Worm (Caenorhabditis elegans) whole organism, late embryonic: ENCODE measurements around the gene fbxb-103.
A peak's percentile ranks its signal among the peaks of the same experiment; 100 is the strongest.

Experiments used
- C08G9.2 ChIP-seq: sonication (generic microtip); optimal IDR thresholded peaks from 2 replicates; lab custom pipeline; 2016; ENCODE audit warnings: mild to moderate bottlenecking, missing genetic modification characterization, moderate library complexity, missing compliant biosample characterization
- T23F11.4 ChIP-seq: fragments of 200-800 bp; sonication (Bioruptor generic); optimal IDR thresholded peaks from 2 replicates; lab custom pipeline; 2018; ENCODE audit warnings: mild to moderate bottlenecking, missing genetic modification characterization, missing compliant biosample characterization
- ceh-14 ChIP-seq: sonication (generic microtip); optimal IDR thresholded peaks from 2 replicates; lab custom pipeline; 2016; ENCODE audit warnings: missing genotype, missing genetic modification characterization, missing compliant biosample characterization
- ceh-2 ChIP-seq: sonication (generic microtip); optimal IDR thresholded peaks from 2 replicates; lab custom pipeline; 2016; ENCODE audit warnings: missing genotype, missing genetic modification characterization, missing compliant biosample characterization
- ceh-22 ChIP-seq: sonication (generic microtip); optimal IDR thresholded peaks from 2 replicates; lab custom pipeline; 2017; ENCODE audit warnings: missing biosample characterization, missing genetic modification characterization
- ceh-31 ChIP-seq: sonication (generic microtip); optimal IDR thresholded peaks from 2 replicates; lab custom pipeline; 2016; ENCODE audit warnings: missing genetic modification characterization, missing compliant biosample characterization
- ceh-34 ChIP-seq: sonication (generic microtip); optimal IDR thresholded peaks from 2 replicates; lab custom pipeline; 2016; ENCODE audit warnings: mild to moderate bottlenecking, missing genetic modification characterization, missing compliant biosample characterization
- ceh-45 ChIP-seq: fragments of 200-800 bp; sonication (Bioruptor generic); IDR thresholded peaks from 2 replicates; pipeline ENCODE4 v1.3.6; 2022; ENCODE audit warnings: missing genetic modification reagents, missing genetic modification characterization, missing compliant biosample characterization
- ceh-6 ChIP-seq: fragments of 200-800 bp; sonication (Bioruptor generic); optimal IDR thresholded peaks from 2 replicates; lab custom pipeline; 2018; ENCODE audit warnings: mild to moderate bottlenecking, missing genetic modification characterization, missing compliant biosample characterization
- che-1 ChIP-seq: sonication (generic microtip); optimal IDR thresholded peaks from 2 replicates; lab custom pipeline; 2016; ENCODE audit warnings: mild to moderate bottlenecking, missing genetic modification characterization, missing compliant biosample characterization
- dve-1 ChIP-seq: sonication (generic microtip); optimal IDR thresholded peaks from 2 replicates; lab custom pipeline; 2017; ENCODE audit warnings: antibody characterized with exemption, mild to moderate bottlenecking, missing genetic modification characterization, missing compliant biosample characterization
- elt-2 ChIP-seq: sonication (generic microtip); optimal IDR thresholded peaks from 2 replicates; lab custom pipeline; 2016; ENCODE audit warnings: missing genetic modification reagents, missing genetic modification characterization, missing compliant biosample characterization
- elt-4 ChIP-seq: sonication (generic microtip); optimal IDR thresholded peaks from 2 replicates; lab custom pipeline; 2016; ENCODE audit warnings: missing genetic modification characterization, missing compliant biosample characterization
- fax-1 ChIP-seq: sonication (generic microtip); optimal IDR thresholded peaks from 2 replicates; lab custom pipeline; 2016; ENCODE audit warnings: missing genotype, missing genetic modification characterization, missing compliant biosample characterization
- fkh-6 ChIP-seq: sonication (generic microtip); optimal IDR thresholded peaks from 2 replicates; lab custom pipeline; 2016; ENCODE audit warnings: missing genetic modification characterization, missing compliant biosample characterization
- hlh-6 ChIP-seq: sonication (generic microtip); optimal IDR thresholded peaks from 2 replicates; lab custom pipeline; 2016; ENCODE audit warnings: missing genotype, missing genetic modification characterization, missing compliant biosample characterization
- hlh-8 ChIP-seq: sonication (generic microtip); optimal IDR thresholded peaks from 2 replicates; lab custom pipeline; 2016; ENCODE audit warnings: missing genotype, missing genetic modification characterization, missing compliant biosample characterization
- lin-11 ChIP-seq: fragments of 200-800 bp; sonication (Bioruptor generic); optimal IDR thresholded peaks from 2 replicates; lab custom pipeline; 2018; ENCODE audit warnings: mild to moderate bottlenecking, missing genetic modification characterization, missing compliant biosample characterization
- mec-3 ChIP-seq: sonication (generic microtip); optimal IDR thresholded peaks from 2 replicates; lab custom pipeline; 2016; ENCODE audit warnings: borderline replicate concordance, missing genetic modification characterization, missing compliant biosample characterization
- nfya-1 ChIP-seq: sonication (generic microtip); optimal IDR thresholded peaks from 2 replicates; lab custom pipeline; 2017; ENCODE audit warnings: missing genetic modification characterization, mild to moderate bottlenecking, missing compliant biosample characterization, antibody characterized with exemption, moderate library complexity
- nhr-11 ChIP-seq: fragments of 150-350 bp; optimal IDR thresholded peaks from 2 replicates; lab custom pipeline; 2014; ENCODE audit warnings: missing biosample characterization, missing genetic modification characterization
- nhr-232 ChIP-seq: sonication (generic microtip); optimal IDR thresholded peaks from 2 replicates; lab custom pipeline; 2016; ENCODE audit warnings: missing genetic modification characterization, missing compliant biosample characterization
- npax-4 ChIP-seq: sonication (generic microtip); optimal IDR thresholded peaks from 2 replicates; lab custom pipeline; 2016; ENCODE audit warnings: missing genetic modification characterization, missing compliant biosample characterization
- pax-1 ChIP-seq: fragments of 150-350 bp; optimal IDR thresholded peaks from 2 replicates; lab custom pipeline; 2014; ENCODE audit warnings: missing biosample characterization, missing genetic modification characterization
- pha-4 ChIP-seq: fragments of 150-350 bp; optimal IDR thresholded peaks from 2 replicates; lab custom pipeline; 2018; ENCODE audit warnings: missing biosample characterization, missing genetic modification reagents, missing genetic modification characterization
- ref-2 ChIP-seq: sonication (generic microtip); optimal IDR thresholded peaks from 2 replicates; lab custom pipeline; 2016; ENCODE audit warnings: missing genetic modification characterization, missing compliant biosample characterization
- syd-9 ChIP-seq: sonication (generic microtip); optimal IDR thresholded peaks from 2 replicates; lab custom pipeline; 2016; ENCODE audit warnings: mild to moderate bottlenecking, missing genetic modification characterization, moderate library complexity, missing compliant biosample characterization
- ttx-3 ChIP-seq: sonication (generic microtip); optimal IDR thresholded peaks from 2 replicates; lab custom pipeline; 2016; ENCODE audit warnings: missing genetic modification reagents, missing genetic modification characterization, missing compliant biosample characterization
- unc-55 ChIP-seq: sonication (generic microtip); optimal IDR thresholded peaks from 2 replicates; lab custom pipeline; 2017; ENCODE audit warnings: missing biosample characterization, missing genetic modification reagents, missing genetic modification characterization

Gene fbxb-103

ce11 chrII:3908135-3908534 lies 1.2 kb downstream of the fbxb-103 start:
- TF ChIP-seq C08G9.2 (tag; lab: Kevin White, UChicago) (no peak), nfya-1 (tag; lab: Kevin White, UChicago) (peak; percentile 74)
- TF ChIP-seq, all 69 proteins: peak for 1

ce11 chrII:3909301-3909700 lies 2.4 kb downstream of the fbxb-103 start:
- no peak for TF ChIP-seq elt-4 (tag; lab: Kevin White, UChicago)
- TF ChIP-seq mec-3 (tag; lab: Kevin White, UChicago), result no peak
- no peak for TF ChIP-seq ceh-2 (tag; lab: Kevin White, UChicago)

- TF ChIP-seq nhr-11 (tag; lab: Kevin White, UChicago) (no peak), che-1 (no peak), ceh-45 (GFP tag; lab: Robert Waterston, UW) (no peak)
Observed at ce11 chrII:3910737-3911136, 3.8 kb downstream of the fbxb-103 start, which contains the start of gene bcmo-2. bcmo-2 (minus strand) TSS chrII:3910837.

ce11 chrII:3911284-3911683 lies 4.3 kb downstream of the fbxb-103 start:
- TF ChIP-seq pha-4 (tag; lab: Kevin White, UChicago) (no peak), elt-2 (tag; lab: Kevin White, UChicago) (peak; percentile 53)

ce11 chrII:3911716-3912115 lies 4.8 kb downstream of the fbxb-103 start, which contains the start of gene F53C3.1:
F53C3.1 (plus strand) TSS chrII:3912016.
- TF ChIP-seq che-1 (no peak), ceh-34 (tag; lab: Kevin White, UChicago) (no peak), pax-1 (no peak), fax-1 (tag; lab: Kevin White, UChicago) (no peak), ttx-3 (tag; lab: Kevin White, UChicago) (no peak), hlh-8 (no peak), npax-4 (tag; lab: Kevin White, UChicago) (no peak), mec-3 (tag; lab: Kevin White, UChicago) (no peak), unc-55 (GFP tag; lab: Kevin White, UChicago) (no peak), ceh-22 (no peak), hlh-6 (no peak)

ce11 chrII:3913673-3914072 lies 6.7 kb downstream of the fbxb-103 start:
- TF ChIP-seq ref-2 (tag; lab: Kevin White, UChicago), result no peak
- TF ChIP-seq fkh-6 (tag; lab: Kevin White, UChicago), result no peak
- no peak for TF ChIP-seq ceh-34 (tag; lab: Kevin White, UChicago)
- TF ChIP-seq nhr-232 (tag; lab: Kevin White, UChicago), result no peak
- no peak for TF ChIP-seq unc-55 (GFP tag; lab: Kevin White, UChicago)
- no peak for TF ChIP-seq fax-1 (tag; lab: Kevin White, UChicago)
- no peak for TF ChIP-seq syd-9 (tag; lab: Kevin White, UChicago)
- no peak for TF ChIP-seq T23F11.4 (GFP tag; lab: Kevin White, UChicago)
- TF ChIP-seq ttx-3 (tag; lab: Kevin White, UChicago), result no peak
- no peak for TF ChIP-seq lin-11 (tag; lab: Kevin White, UChicago)
- no peak for TF ChIP-seq elt-4 (tag; lab: Kevin White, UChicago)

ce11 chrII:3917985-3918633 lies 11.2 kb downstream of the fbxb-103 start:
- no peak for TF ChIP-seq dve-1 (tag; lab: Kevin White, UChicago)
- no peak for TF ChIP-seq ceh-31
- TF ChIP-seq nfya-1 (tag; lab: Kevin White, UChicago), result peak; percentile 92
- no peak for TF ChIP-seq ceh-14 (tag; lab: Kevin White, UChicago)
- no peak for TF ChIP-seq ceh-22
- TF ChIP-seq ceh-6, result no peak
